Fruit fly (Drosophila melanogaster) whole organism, wandering third instar larva: Measurements from ENCODE around the gene Cmpk.

Source experiments
- CG9705 ChIP-seq: fragments of 200-800 bp; sonication (Bioruptor generic); optimal IDR thresholded peaks from 2 replicates; lab custom pipeline; 2018; ENCODE audit warnings: missing biosample characterization, mild to moderate bottlenecking, missing genetic modification characterization
- Dfd ChIP-seq: fragments of >200 bp; optimal IDR thresholded peaks from 2 replicates; lab custom pipeline; 2017; ENCODE audit warnings: missing biosample characterization, missing genetic modification characterization
- Dif ChIP-seq: fragments of 200-275, 200-300 bp; sonication (Bioruptor generic); optimal IDR thresholded peaks from 2 replicates; lab custom pipeline; 2018; ENCODE audit warnings: missing biosample characterization, missing genetic modification characterization; ENCODE audit not compliant: partially characterized antibody
- GATAd ChIP-seq: sonication (Bioruptor generic); optimal IDR thresholded peaks from 2 replicates; lab custom pipeline; 2016; ENCODE audit warnings: missing biosample characterization, missing genetic modification characterization
- HLH106 ChIP-seq: fragments of 200-800 bp; optimal IDR thresholded peaks from 3 replicates; lab custom pipeline; 2019; ENCODE audit warnings: missing biosample characterization, mild to moderate bottlenecking, missing genetic modification characterization, moderate library complexity
- Hr83 ChIP-seq: fragments of 200-300 bp; sonication (Bioruptor generic); optimal IDR thresholded peaks from 2 replicates; lab custom pipeline; 2016; ENCODE audit warnings: missing biosample characterization, mild to moderate bottlenecking, missing genetic modification characterization, moderate library complexity; ENCODE audit not compliant: poor library complexity, severe bottlenecking
- Jra ChIP-seq: sonication (Bioruptor generic); optimal IDR thresholded peaks from 2 replicates; lab custom pipeline; 2016; ENCODE audit warnings: missing biosample characterization, missing genetic modification characterization
- Mio ChIP-seq: sonication (Bioruptor generic); optimal IDR thresholded peaks from 2 replicates; lab custom pipeline; 2016; ENCODE audit warnings: missing biosample characterization, missing genetic modification characterization
- OdsH ChIP-seq: fragments of 200-800 bp; sonication (Bioruptor generic); optimal IDR thresholded peaks from 2 replicates; lab custom pipeline; 2016; ENCODE audit warnings: missing biosample characterization, mild to moderate bottlenecking, missing genetic modification characterization
- Rel ChIP-seq, 2 experiments: fragments of 200-800 bp; sonication (Bioruptor generic) in 1 of 2; optimal IDR thresholded peaks; 2 replicates in 1 of 2; 3 replicates in 1 of 2; lab custom pipeline; 2016 to 2019; ENCODE audit warnings: mild to moderate bottlenecking in 2 of 2, missing biosample characterization in 2 of 2, missing genetic modification characterization in 2 of 2, moderate library complexity in 1 of 2
- Vsx2 ChIP-seq: fragments of 200-300, 225-300 bp; sonication (Bioruptor generic); optimal IDR thresholded peaks from 2 replicates; lab custom pipeline; 2018; ENCODE audit warnings: missing biosample characterization, missing genetic modification characterization; ENCODE audit not compliant: partially characterized antibody
- br ChIP-seq: fragments of 200-800 bp; sonication (Bioruptor generic); optimal IDR thresholded peaks from 2 replicates; lab custom pipeline; 2016; ENCODE audit warnings: missing biosample characterization, missing genetic modification characterization
- dmrt93B ChIP-seq: fragments of 200-800 bp; sonication (Bioruptor generic); optimal IDR thresholded peaks from 2 replicates; lab custom pipeline; 2018; ENCODE audit warnings: missing biosample characterization, mild to moderate bottlenecking, missing genetic modification characterization
- ey ChIP-seq: fragments of 200-800 bp; sonication (Bioruptor generic); optimal IDR thresholded peaks from 2 replicates; lab custom pipeline; 2016; ENCODE audit warnings: missing biosample characterization, missing genetic modification characterization
- foxo ChIP-seq, 2 experiments: fragments of 200-800 bp; sonication (Bioruptor generic); optimal IDR thresholded peaks; 2 replicates in 1 of 2; 3 replicates in 1 of 2; lab custom pipeline; 2016 to 2017; ENCODE audit warnings: missing biosample characterization in 2 of 2, missing genetic modification characterization in 2 of 2
- fru ChIP-seq: fragments of 200-800 bp; sonication (Bioruptor generic); optimal IDR thresholded peaks from 3 replicates; lab custom pipeline; 2016; ENCODE audit warnings: missing biosample characterization, mild to moderate bottlenecking, missing genetic modification characterization

Gene Cmpk

DNA sequence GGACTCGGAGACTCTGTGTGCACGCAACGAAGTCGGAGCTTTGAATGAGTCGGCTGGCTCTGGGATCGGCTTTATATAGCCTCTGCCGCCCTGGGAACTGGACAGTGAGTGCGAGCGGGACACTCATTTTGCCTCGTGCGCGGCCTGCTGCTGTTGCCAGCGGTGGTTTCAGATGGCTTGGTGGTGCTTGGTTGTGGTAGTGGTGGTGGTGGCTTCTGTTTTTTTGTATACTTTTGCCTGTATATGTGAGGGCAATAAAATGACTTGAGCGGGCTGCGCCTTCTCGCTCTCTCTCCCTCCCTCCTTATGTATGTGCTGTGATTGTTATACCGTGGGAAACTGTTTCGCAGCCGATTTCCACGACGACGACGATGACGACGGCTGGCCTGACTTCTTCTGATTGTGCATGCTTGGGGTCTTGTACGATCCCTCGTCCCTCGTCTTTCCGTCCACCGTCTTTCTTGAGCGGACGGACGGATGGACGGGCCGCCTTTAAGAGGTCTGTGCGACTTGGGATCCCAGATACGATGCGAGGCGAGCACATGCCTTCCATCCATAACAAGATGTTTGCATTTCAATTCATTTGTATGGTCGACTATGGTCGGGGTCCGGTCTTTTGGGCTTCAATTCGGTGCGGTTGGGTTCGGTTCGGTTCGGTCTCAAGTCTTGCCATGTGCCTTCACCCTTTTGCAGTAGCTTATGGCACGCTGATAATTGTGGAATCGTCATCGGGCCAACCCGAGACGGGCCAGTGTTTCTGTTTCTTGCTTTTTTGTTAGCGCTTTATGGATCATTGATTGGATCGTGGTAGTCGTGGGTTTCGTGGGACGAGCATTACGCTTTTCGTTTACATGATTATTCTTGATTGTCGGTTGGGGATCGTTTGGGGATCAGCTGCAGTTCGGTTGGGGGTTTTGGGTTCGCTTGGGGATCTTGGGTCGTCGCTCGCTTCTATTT lies 49.0 kb downstream of the Cmpk start (continued):
- TF ChIP-seq Hr83 (GFP tag; lab: Kevin White, UChicago) (peak; percentile 55), Rel (GFP tag; optimal IDR thresholded peaks at IDR 0.05; lab: Kevin White, UChicago) (peak; percentile 78), Rel (tag; optimal IDR thresholded peaks at IDR 0.05; lab: Kevin White, UChicago) (peak; percentile 64), br (GFP tag; lab: Kevin White, UChicago) (no peak), OdsH (no peak), Jra (GFP tag; lab: Kevin White, UChicago) (peak; percentile 63)

dm6 chr3R:26005619-26005977 lies 49.6 kb downstream of the Cmpk start:
- TF ChIP-seq Dfd (GFP tag; lab: Kevin White, UChicago): no peak
- TF ChIP-seq GATAd: no peak
- TF ChIP-seq fru (GFP tag; lab: Kevin White, UChicago): no peak
- no peak for TF ChIP-seq OdsH
- no peak for TF ChIP-seq CG9705
- peak; percentile 20 for TF ChIP-seq Vsx2 (GFP tag; lab: Kevin White, UChicago)
- no peak for TF ChIP-seq dmrt93B

dm6 chr3R:26004377-26005000 lies 50.7 kb downstream of the Cmpk start:
- TF ChIP-seq Jra (GFP tag; lab: Kevin White, UChicago) (no peak), fru (GFP tag; lab: Kevin White, UChicago) (no peak), HLH106 (tag; lab: Kevin White, UChicago) (no peak), foxo (GFP tag; optimal IDR thresholded peaks at IDR 0.05; lab: Kevin White, UChicago) (no peak), Dif (GFP tag; lab: Kevin White, UChicago) (no peak), OdsH (no peak), br (GFP tag; lab: Kevin White, UChicago) (no peak), GATAd (no peak), Hr83 (GFP tag; lab: Kevin White, UChicago) (no peak), ey (GFP tag; lab: Kevin White, UChicago) (no peak), Mio (GFP tag; lab: Kevin White, UChicago) (no peak)
